Fruit fly (Drosophila melanogaster) whole organism, embryonic: ENCODE measurements around the gene CG11791.

ENCODE experiments used
- Ada2b ChIP-seq: fragments of 200-800 bp; sonication (Bioruptor generic); IDR thresholded peaks from 2 replicates; pipeline ENCODE4 v1.3.6; 2022; ENCODE audit warnings: missing biosample characterization, missing genetic modification characterization
- BEAF-32 ChIP-seq: fragments of 200-800 bp; sonication (Bioruptor generic); optimal IDR thresholded peaks from 3 replicates; lab custom pipeline; 2017; ENCODE audit warnings: missing biosample characterization, missing genetic modification characterization, mild to moderate bottlenecking, moderate library complexity, missing genetic modification reagents
- Blimp-1 ChIP-seq: fragments of 200-800 bp; sonication (Bioruptor generic); optimal IDR thresholded peaks from 3 replicates; lab custom pipeline; 2018; ENCODE audit warnings: missing biosample characterization, missing genetic modification characterization, mild to moderate bottlenecking, moderate library complexity, missing genetic modification reagents
- CG11398 ChIP-seq: fragments of 200-800 bp; sonication (Bioruptor generic); optimal IDR thresholded peaks from 2 replicates; lab custom pipeline; 2016; ENCODE audit warnings: missing biosample characterization, missing genetic modification characterization
- CG13287 ChIP-seq: fragments of 200-800 bp; sonication (Bioruptor generic); IDR thresholded peaks from 2 replicates; pipeline ENCODE4 v1.3.6; 2022; ENCODE audit warnings: missing biosample characterization, missing genetic modification characterization; ENCODE audit not compliant: partially characterized antibody
- CG13296 ChIP-seq: fragments of 200-800 bp; sonication (Bioruptor generic); optimal IDR thresholded peaks from 3 replicates; lab custom pipeline; 2018; ENCODE audit warnings: missing biosample characterization, mild to moderate bottlenecking, missing genetic modification characterization
- CG14014 ChIP-seq: fragments of 200-800 bp; sonication (Bioruptor generic); IDR thresholded peaks from 2 replicates; pipeline ENCODE4 v1.3.6; 2022; ENCODE audit warnings: missing biosample characterization, missing genetic modification characterization
- CG15514 ChIP-seq: fragments of 200-800 bp; sonication (Bioruptor generic); optimal IDR thresholded peaks from 3 replicates; lab custom pipeline; 2017; ENCODE audit warnings: missing biosample characterization, missing genetic modification characterization, mild to moderate bottlenecking, moderate library complexity, missing genetic modification reagents
- CG1603 ChIP-seq: fragments of 200-800 bp; sonication (Bioruptor generic); optimal IDR thresholded peaks from 2 replicates; lab custom pipeline; 2019; ENCODE audit warnings: missing biosample characterization, mild to moderate bottlenecking, missing genetic modification characterization, moderate library complexity
- CG16813 ChIP-seq: fragments of 200-800 bp; sonication (Bioruptor generic); IDR thresholded peaks from 3 replicates; pipeline ENCODE4 v1.3.6; 2022; ENCODE audit warnings: missing biosample characterization, missing genetic modification characterization; ENCODE audit not compliant: partially characterized antibody
- CG17186 ChIP-seq: fragments of 200-800 bp; sonication (Bioruptor generic); optimal IDR thresholded peaks from 3 replicates; lab custom pipeline; 2017; ENCODE audit warnings: missing biosample characterization, missing genetic modification reagents, missing genetic modification characterization
- CG17568 ChIP-seq: fragments of 200-800 bp; sonication (Bioruptor generic); optimal IDR thresholded peaks from 2 replicates; lab custom pipeline; 2018; ENCODE audit warnings: missing biosample characterization, mild to moderate bottlenecking, missing genetic modification characterization, moderate library complexity
- CG2129 ChIP-seq: fragments of 200-800 bp; sonication (Bioruptor generic); IDR thresholded peaks from 2 replicates; pipeline ENCODE4 v1.3.6; 2022; ENCODE audit warnings: missing biosample characterization, missing genetic modification characterization; ENCODE audit not compliant: partially characterized antibody
- CG34224 ChIP-seq: fragments of 200-800 bp; sonication (Bioruptor generic); IDR thresholded peaks from 3 replicates; pipeline ENCODE4 v1.3.6; 2022; ENCODE audit warnings: missing biosample characterization, missing genetic modification characterization; ENCODE audit not compliant: partially characterized antibody
- CG42726 ChIP-seq: fragments of 200-800 bp; sonication (Bioruptor generic); IDR thresholded peaks from 2 replicates; pipeline ENCODE4 v1.3.6; 2022; ENCODE audit warnings: missing biosample characterization, missing genetic modification characterization; ENCODE audit not compliant: partially characterized antibody
- CG4617 ChIP-seq: fragments of 200-800 bp; sonication (Bioruptor generic); optimal IDR thresholded peaks from 3 replicates; lab custom pipeline; 2016; ENCODE audit warnings: missing biosample characterization, missing genetic modification characterization, borderline replicate concordance
- CG6791 ChIP-seq: fragments of 200-800 bp; sonication (Bioruptor generic); IDR thresholded peaks from 3 replicates; pipeline ENCODE4 v1.3.6; 2022; ENCODE audit warnings: missing biosample characterization, missing genetic modification characterization; ENCODE audit not compliant: partially characterized antibody
- CG6813 ChIP-seq: fragments of 200-800 bp; sonication (Bioruptor generic); optimal IDR thresholded peaks from 2 replicates; lab custom pipeline; 2017; ENCODE audit warnings: missing biosample characterization, missing genetic modification characterization, mild to moderate bottlenecking, moderate library complexity, missing genetic modification reagents
- CG8290 ChIP-seq, 3 experiments: fragments of 200-800 bp; sonication (Bioruptor generic); optimal IDR thresholded peaks; 2 replicates each; lab custom pipeline; 2016 to 2019; ENCODE audit warnings: missing biosample characterization in 3 of 3, missing genetic modification characterization in 3 of 3, mild to moderate bottlenecking in 2 of 3, moderate library complexity in 1 of 3
- Dll ChIP-seq: fragments of 200-800 bp; sonication (Bioruptor generic); IDR thresholded peaks from 4 replicates; pipeline ENCODE4 v1.3.6; 2022; ENCODE audit warnings: missing biosample characterization, missing genetic modification characterization; ENCODE audit not compliant: partially characterized antibody
- Dp ChIP-seq: fragments of 200-800 bp; sonication (Bioruptor generic); optimal IDR thresholded peaks from 2 replicates; lab custom pipeline; 2018; ENCODE audit warnings: missing biosample characterization, mild to moderate bottlenecking, missing genetic modification characterization, moderate library complexity
- Dref ChIP-seq: fragments of 200-800 bp; sonication (Bioruptor generic); IDR thresholded peaks from 2 replicates; pipeline ENCODE4 v1.3.6; 2022; ENCODE audit warnings: missing biosample characterization, missing genetic modification characterization
- Ets65A ChIP-seq: fragments of 200-800 bp; sonication (Bioruptor generic); peaks from one replicate; lab custom pipeline; 2016; ENCODE audit warnings: missing biosample characterization, missing genetic modification characterization
- HLH4C ChIP-seq: fragments of 200-800 bp; sonication (Bioruptor generic); IDR thresholded peaks from 3 replicates; pipeline ENCODE4 v1.3.6; 2022; ENCODE audit warnings: missing biosample characterization, missing genetic modification characterization; ENCODE audit not compliant: partially characterized antibody
- HmgZ ChIP-seq: fragments of 200-800 bp; sonication (Bioruptor generic); optimal IDR thresholded peaks from 2 replicates; lab custom pipeline; 2018; ENCODE audit warnings: missing biosample characterization, mild to moderate bottlenecking, missing genetic modification characterization
- Jarid2 ChIP-seq: fragments of 200-800 bp; sonication (Bioruptor generic); optimal IDR thresholded peaks from 3 replicates; lab custom pipeline; 2017; ENCODE audit warnings: mild to moderate bottlenecking, missing biosample characterization, missing genetic modification reagents, missing genetic modification characterization
- MBD-R2 ChIP-seq: fragments of 200-800 bp; sonication (Bioruptor generic); IDR thresholded peaks from 2 replicates; pipeline ENCODE4 v1.3.6; 2022; ENCODE audit warnings: missing biosample characterization, missing genetic modification characterization
- MESR4 ChIP-seq: fragments of 200-800 bp; sonication (Bioruptor generic); optimal IDR thresholded peaks from 2 replicates; lab custom pipeline; 2018; ENCODE audit warnings: missing biosample characterization, mild to moderate bottlenecking, missing genetic modification characterization, moderate library complexity
- NfI ChIP-seq: fragments of 200-800 bp; sonication (Bioruptor generic); optimal IDR thresholded peaks from 3 replicates; lab custom pipeline; 2018; ENCODE audit warnings: missing biosample characterization, mild to moderate bottlenecking, missing genetic modification characterization, moderate library complexity
- PHDP ChIP-seq: fragments of 200-800 bp; sonication (Bioruptor generic); optimal IDR thresholded peaks from 3 replicates; lab custom pipeline; 2018; ENCODE audit warnings: missing biosample characterization, mild to moderate bottlenecking, missing genetic modification characterization, moderate library complexity
- Rfx ChIP-seq: fragments of 200-800 bp; sonication (Bioruptor generic); IDR thresholded peaks from 2 replicates; pipeline ENCODE4 v1.3.6; 2022; ENCODE audit warnings: missing biosample characterization, missing genetic modification characterization
- Six4 ChIP-seq: fragments of 200-800 bp; sonication (Bioruptor generic); optimal IDR thresholded peaks from 2 replicates; lab custom pipeline; 2016; ENCODE audit warnings: missing biosample characterization, missing genetic modification characterization
- Stat92E ChIP-seq, 3 experiments: fragments of >200 bp in 2 of 3; fragments of 200-800 bp in 1 of 3; sonication (Bioruptor generic) in 1 of 3; optimal IDR thresholded peaks; 2 replicates each; lab custom pipeline; 2017 to 2019; ENCODE audit warnings: missing biosample characterization in 3 of 3, missing genetic modification characterization in 3 of 3, mild to moderate bottlenecking in 1 of 3, moderate library complexity in 1 of 3
- amos ChIP-seq: fragments of 200-800 bp; sonication (Bioruptor generic); IDR thresholded peaks from 2 replicates; pipeline ENCODE4 v1.3.6; 2022; ENCODE audit warnings: missing biosample characterization, missing genetic modification characterization; ENCODE audit not compliant: partially characterized antibody
- ato ChIP-seq: fragments of 200-800 bp; sonication (Bioruptor generic); IDR thresholded peaks from 2 replicates; pipeline ENCODE4 v1.3.6; 2022; ENCODE audit warnings: missing biosample characterization, missing genetic modification characterization; ENCODE audit not compliant: partially characterized antibody
- esg ChIP-seq: fragments of 200-800 bp; sonication (Bioruptor generic); conservative IDR thresholded peaks from 2 replicates; pipeline ENCODE4 v1.3.6; 2022; ENCODE audit warnings: missing biosample characterization, missing genetic modification characterization
- hbn ChIP-seq: fragments of 200-800 bp; sonication (Bioruptor generic); IDR thresholded peaks from 2 replicates; pipeline ENCODE4 v1.3.6; 2022; ENCODE audit warnings: missing biosample characterization, missing genetic modification characterization; ENCODE audit not compliant: partially characterized antibody
- her ChIP-seq: fragments of 200-800 bp; sonication (Bioruptor generic); optimal IDR thresholded peaks from 2 replicates; lab custom pipeline; 2016; ENCODE audit warnings: missing biosample characterization, missing genetic modification characterization
- hkb ChIP-seq, 2 experiments: fragments of 200-800 bp in 1 of 2; fragments of >200 bp in 1 of 2; sonication (Bioruptor generic) in 1 of 2; IDR thresholded peaks in 1 of 2; optimal IDR thresholded peaks in 1 of 2; 2 replicates each; pipeline versions ENCODE4 v1.3.6 to Lab custom; 2017 to 2022; ENCODE audit warnings: missing biosample characterization in 1 of 2, missing genetic modification characterization in 1 of 2
- knrl ChIP-seq: fragments of 200-800 bp; sonication (Bioruptor generic); IDR thresholded peaks from 3 replicates; pipeline ENCODE4 v1.3.6; 2022; ENCODE audit warnings: missing biosample characterization, missing genetic modification characterization; ENCODE audit not compliant: partially characterized antibody
- mld ChIP-seq: fragments of 200-800 bp; sonication (Bioruptor generic); IDR thresholded peaks from 3 replicates; pipeline ENCODE4 v1.3.6; 2022; ENCODE audit warnings: missing biosample characterization, missing genetic modification characterization; ENCODE audit not compliant: partially characterized antibody
- nom ChIP-seq: fragments of 200-800 bp; sonication (Bioruptor generic); optimal IDR thresholded peaks from 2 replicates; lab custom pipeline; 2017; ENCODE audit warnings: missing biosample characterization, missing genetic modification characterization, mild to moderate bottlenecking, moderate library complexity, missing genetic modification reagents
- row ChIP-seq: fragments of 200-800 bp; sonication (Bioruptor generic); IDR thresholded peaks from 3 replicates; pipeline ENCODE4 v1.3.6; 2022; ENCODE audit warnings: missing biosample characterization, missing genetic modification characterization
- so ChIP-seq: fragments of 200-800 bp; sonication (Bioruptor generic); IDR thresholded peaks from 3 replicates; pipeline ENCODE4 v1.3.6; 2022; ENCODE audit warnings: missing biosample characterization, missing genetic modification characterization
- sob ChIP-seq: fragments of 200-800 bp; sonication (Bioruptor generic); IDR thresholded peaks from 2 replicates; pipeline ENCODE4 v1.3.6; 2022; ENCODE audit warnings: missing biosample characterization, missing genetic modification characterization
- zfh2 ChIP-seq: fragments of 200-800 bp; sonication (Bioruptor generic); optimal IDR thresholded peaks from 2 replicates; lab custom pipeline; 2016; ENCODE audit warnings: missing biosample characterization, missing genetic modification characterization

Gene CG11791

dm6 chr3R:25047504-25047903, 1.9 kb upstream of the CG11791 start, which contains the start of gene CG11790 (continued):
- TF ChIP-seq CG13287 (GFP tag; lab: Robert Waterston, UW): peak; percentile 88
- no peak for TF ChIP-seq CG6813 (GFP tag; lab: Kevin White, UChicago)
- peak; percentile 80 for TF ChIP-seq Dref
- peak; percentile 55 for TF ChIP-seq her (GFP tag; lab: Kevin White, UChicago)
- TF ChIP-seq row (GFP tag; lab: Robert Waterston, UW): peak; percentile 92
- TF ChIP-seq MBD-R2 (GFP tag; lab: Robert Waterston, UW): peak; percentile 84
- 0 out of 2 replicates have a peak, but pooled peaks have one; percentile 26 for TF ChIP-seq CG14014 (GFP tag; lab: Robert Waterston, UW)
- TF ChIP-seq CG34224: peak; percentile 77
- peak; percentile 59 for TF ChIP-seq CG1603
- no peak for TF ChIP-seq hkb (optimal IDR thresholded peaks at IDR 0.05; lab: Kevin White, UChicago)
- 0 out of 2 replicates have a peak, but pooled peaks have one; percentile 12 for TF ChIP-seq hkb (GFP tag; IDR thresholded peaks at IDR 0.05; lab: Robert Waterston, UW)
- TF ChIP-seq Stat92E (GFP tag; optimal IDR thresholded peaks at IDR 0.05; lab: Kevin White, UChicago): no peak
- peak; percentile 46 for TF ChIP-seq HmgZ (tag; lab: Kevin White, UChicago)
- TF ChIP-seq CG8290 (GFP tag; optimal IDR thresholded peaks at IDR 0.05; lab: Kevin White, UChicago): no peak
- peak in 1 of 2 experiments; percentile 78 for TF ChIP-seq CG8290 (tag; optimal IDR thresholded peaks at IDR 0.05; lab: Kevin White, UChicago)
- peak; percentile 84 for TF ChIP-seq Dll (GFP tag; lab: Robert Waterston, UW)
- TF ChIP-seq mld (GFP tag; lab: Robert Waterston, UW): peak; percentile 73
- peak; percentile 66 for TF ChIP-seq CG16813 (GFP tag; lab: Robert Waterston, UW)
- TF ChIP-seq so: peak; percentile 47; the same call in 1 of the 3 replicates
- TF ChIP-seq CG17186 (GFP tag; lab: Kevin White, UChicago): peak; percentile 18
- TF ChIP-seq Ada2b: no peak
- TF ChIP-seq BEAF-32: peak; percentile 74
- TF ChIP-seq CG42726 (GFP tag; lab: Robert Waterston, UW): peak; percentile 70; the same call in 1 of the 2 replicates
- peak; percentile 12 for TF ChIP-seq NfI (GFP tag; lab: Kevin White, UChicago)
- peak; percentile 45 for TF ChIP-seq nom (GFP tag; lab: Kevin White, UChicago)
- peak; percentile 3 for TF ChIP-seq Six4 (GFP tag; lab: Kevin White, UChicago)
- peak; percentile 10 for TF ChIP-seq CG4617 (GFP tag; lab: Kevin White, UChicago)
- peak; percentile 75 for TF ChIP-seq CG15514 (GFP tag; lab: Kevin White, UChicago)
- TF ChIP-seq knrl (GFP tag; lab: Robert Waterston, UW): peak; percentile 73; the same call in 1 of the 3 replicates
- peak; percentile 52 for TF ChIP-seq MESR4
- peak; percentile 72 for TF ChIP-seq HLH4C (GFP tag; lab: Robert Waterston, UW)
- no peak for TF ChIP-seq Blimp-1
- TF ChIP-seq CG13296 (GFP tag; lab: Kevin White, UChicago): peak; percentile 2
- peak; percentile 43; the same call in 1 of the 2 replicates for TF ChIP-seq Rfx (GFP tag; lab: Robert Waterston, UW)
- TF ChIP-seq amos (GFP tag; lab: Robert Waterston, UW): peak; percentile 75
- no peak for TF ChIP-seq esg
- peak; percentile 83 for TF ChIP-seq CG6791 (GFP tag; lab: Robert Waterston, UW)
- TF ChIP-seq Dp (GFP tag; lab: Kevin White, UChicago): peak; percentile 7
- peak; percentile 40; the same call in 1 of the 2 replicates for TF ChIP-seq CG2129 (GFP tag; lab: Robert Waterston, UW)
- TF ChIP-seq zfh2 (GFP tag; lab: Kevin White, UChicago): peak; percentile 2
- TF ChIP-seq CG11398 (GFP tag; lab: Kevin White, UChicago): no peak
- TF ChIP-seq hbn (GFP tag; lab: Robert Waterston, UW): peak; percentile 73; the same call in 1 of the 2 replicates
- peak; percentile 43 for TF ChIP-seq Ets65A (GFP tag; lab: Kevin White, UChicago)
- peak; percentile 82 for TF ChIP-seq ato (GFP tag; lab: Robert Waterston, UW)
- 0 out of 2 replicates have a peak, but pooled peaks have one; percentile 20 for TF ChIP-seq sob (GFP tag; lab: Robert Waterston, UW)
- TF ChIP-seq CG17568 (GFP tag; lab: Kevin White, UChicago): no peak
- TF ChIP-seq PHDP (tag; lab: Kevin White, UChicago): peak; percentile 4
- TF ChIP-seq Jarid2 (GFP tag; lab: Kevin White, UChicago): no peak
